Worm (Caenorhabditis elegans): Measurements from ENCODE around the gene B0228.6.

The B0228.6 gene

ce11 chrII:7755116-7755571 is at the start of gene B0228.6, which contains the start of gene B0228.1:
TSS of gene B0228.6 (minus strand) at chrII:7755166.
TSS of gene B0228.1 (plus strand) at chrII:7755343.
- TF ChIP-seq ref-1 (GFP tag; conservative IDR thresholded peaks at IDR 0.05) = no peak
- no peak for TF ChIP-seq ztf-23 (GFP tag; IDR thresholded peaks at IDR 0.05)
- no peak for TF ChIP-seq ztf-29 (GFP tag; IDR thresholded peaks at IDR 0.05)
- TF ChIP-seq tab-1 (GFP tag; IDR thresholded peaks at IDR 0.05) = no peak
- peak; percentile 78 for TF ChIP-seq T22C8.4 (GFP tag; IDR thresholded peaks at IDR 0.05)

ce11 chrII:7803174-7803573 is 48.2 kb upstream of the B0228.6 start:
- no peak for TF ChIP-seq tab-1 (GFP tag; IDR thresholded peaks at IDR 0.05)
- no peak for TF ChIP-seq klf-2 (GFP tag; conservative IDR thresholded peaks at IDR 0.05)
- no peak for TF ChIP-seq cog-1 (tag; optimal IDR thresholded peaks at IDR 0.05)
- TF ChIP-seq flt-1 (GFP tag; IDR thresholded peaks at IDR 0.05) = no peak
- TF ChIP-seq ref-1 (GFP tag; conservative IDR thresholded peaks at IDR 0.05) = no peak
- no peak for TF ChIP-seq ztf-29 (GFP tag; IDR thresholded peaks at IDR 0.05)
- no peak for TF ChIP-seq ztf-23 (GFP tag; IDR thresholded peaks at IDR 0.05)
- TF ChIP-seq med-1 (GFP tag; optimal IDR thresholded peaks at IDR 0.05; ENCODE audit: insufficient read depth) = no peak
- no peak for TF ChIP-seq T22C8.4 (GFP tag; IDR thresholded peaks at IDR 0.05)

ce11 chrII:7801899-7802298 is 46.9 kb upstream of the B0228.6 start:
- no peak for TF ChIP-seq ref-1 (GFP tag; conservative IDR thresholded peaks at IDR 0.05)
- TF ChIP-seq flt-1 (GFP tag; IDR thresholded peaks at IDR 0.05) = no peak
- TF ChIP-seq T22C8.4 (GFP tag; IDR thresholded peaks at IDR 0.05) = no peak
- no peak for TF ChIP-seq ztf-29 (GFP tag; IDR thresholded peaks at IDR 0.05)
- no peak for TF ChIP-seq med-1 (GFP tag; optimal IDR thresholded peaks at IDR 0.05; ENCODE audit: insufficient read depth)
- no peak for TF ChIP-seq klf-2 (GFP tag; conservative IDR thresholded peaks at IDR 0.05)
- TF ChIP-seq tab-1 (GFP tag; IDR thresholded peaks at IDR 0.05) = no peak
- TF ChIP-seq ztf-23 (GFP tag; IDR thresholded peaks at IDR 0.05) = no peak
- TF ChIP-seq cog-1 (tag; optimal IDR thresholded peaks at IDR 0.05) = no peak

- TF ChIP-seq ztf-29 (GFP tag; IDR thresholded peaks at IDR 0.05) (no peak), ztf-23 (GFP tag; IDR thresholded peaks at IDR 0.05) (no peak), med-1 (GFP tag; optimal IDR thresholded peaks at IDR 0.05; ENCODE audit: insufficient read depth) (no peak), cog-1 (tag; optimal IDR thresholded peaks at IDR 0.05) (no peak), T22C8.4 (GFP tag; IDR thresholded peaks at IDR 0.05) (no peak), tab-1 (GFP tag; IDR thresholded peaks at IDR 0.05) (no peak), klf-2 (GFP tag; conservative IDR thresholded peaks at IDR 0.05) (no peak), flt-1 (GFP tag; IDR thresholded peaks at IDR 0.05) (no peak), ref-1 (GFP tag; conservative IDR thresholded peaks at IDR 0.05) (no peak)
Observed at ce11 chrII:7801255-7801654, 46.3 kb upstream of the B0228.6 start.

- TF ChIP-seq T22C8.4 (GFP tag; IDR thresholded peaks at IDR 0.05) = no peak
- no peak for TF ChIP-seq ztf-29 (GFP tag; IDR thresholded peaks at IDR 0.05)
- no peak for TF ChIP-seq cog-1 (tag; optimal IDR thresholded peaks at IDR 0.05)
- no peak for TF ChIP-seq flt-1 (GFP tag; IDR thresholded peaks at IDR 0.05)
- TF ChIP-seq tab-1 (GFP tag; IDR thresholded peaks at IDR 0.05) = no peak
- no peak for TF ChIP-seq klf-2 (GFP tag; conservative IDR thresholded peaks at IDR 0.05)
- no peak for TF ChIP-seq med-1 (GFP tag; optimal IDR thresholded peaks at IDR 0.05; ENCODE audit: insufficient read depth)
- no peak for TF ChIP-seq ztf-23 (GFP tag; IDR thresholded peaks at IDR 0.05)
- no peak for TF ChIP-seq ref-1 (GFP tag; conservative IDR thresholded peaks at IDR 0.05)
Observed at ce11 chrII:7795299-7795698, 40.3 kb upstream of the B0228.6 start.

- TF ChIP-seq klf-2 (GFP tag; conservative IDR thresholded peaks at IDR 0.05) = no peak
- TF ChIP-seq med-1 (GFP tag; optimal IDR thresholded peaks at IDR 0.05; ENCODE audit: insufficient read depth) = no peak
- TF ChIP-seq T22C8.4 (GFP tag; IDR thresholded peaks at IDR 0.05) = no peak
- no peak for TF ChIP-seq flt-1 (GFP tag; IDR thresholded peaks at IDR 0.05)
- TF ChIP-seq ztf-29 (GFP tag; IDR thresholded peaks at IDR 0.05) = no peak
- TF ChIP-seq ref-1 (GFP tag; conservative IDR thresholded peaks at IDR 0.05) = no peak
- TF ChIP-seq tab-1 (GFP tag; IDR thresholded peaks at IDR 0.05) = no peak
- no peak for TF ChIP-seq cog-1 (tag; optimal IDR thresholded peaks at IDR 0.05)
- no peak for TF ChIP-seq ztf-23 (GFP tag; IDR thresholded peaks at IDR 0.05)
Observed at ce11 chrII:7794222-7794621, 39.3 kb upstream of the B0228.6 start, which contains the start of gene glr-4. TSS of gene glr-4 (minus strand) at chrII:7794322.

ce11 chrII:7792514-7792913 is 37.5 kb upstream of the B0228.6 start:
- TF ChIP-seq ztf-23 (GFP tag; IDR thresholded peaks at IDR 0.05) = no peak
- TF ChIP-seq flt-1 (GFP tag; IDR thresholded peaks at IDR 0.05) = no peak
- TF ChIP-seq tab-1 (GFP tag; IDR thresholded peaks at IDR 0.05) = no peak
- TF ChIP-seq ztf-29 (GFP tag; IDR thresholded peaks at IDR 0.05) = no peak
- TF ChIP-seq ref-1 (GFP tag; conservative IDR thresholded peaks at IDR 0.05) = no peak
- TF ChIP-seq med-1 (GFP tag; optimal IDR thresholded peaks at IDR 0.05; ENCODE audit: insufficient read depth) = no peak
- no peak for TF ChIP-seq cog-1 (tag; optimal IDR thresholded peaks at IDR 0.05)
- no peak for TF ChIP-seq klf-2 (GFP tag; conservative IDR thresholded peaks at IDR 0.05)
- no peak for TF ChIP-seq T22C8.4 (GFP tag; IDR thresholded peaks at IDR 0.05)

- TF ChIP-seq cog-1 (tag; optimal IDR thresholded peaks at IDR 0.05) (no peak), klf-2 (GFP tag; conservative IDR thresholded peaks at IDR 0.05) (no peak), T22C8.4 (GFP tag; IDR thresholded peaks at IDR 0.05) (no peak), tab-1 (GFP tag; IDR thresholded peaks at IDR 0.05) (no peak), ztf-29 (GFP tag; IDR thresholded peaks at IDR 0.05) (no peak), ref-1 (GFP tag; conservative IDR thresholded peaks at IDR 0.05) (no peak), flt-1 (GFP tag; IDR thresholded peaks at IDR 0.05) (no peak), med-1 (GFP tag; optimal IDR thresholded peaks at IDR 0.05; ENCODE audit: insufficient read depth) (no peak), ztf-23 (GFP tag; IDR thresholded peaks at IDR 0.05) (no peak)
Observed at ce11 chrII:7791408-7792050, 36.6 kb upstream of the B0228.6 start.

- TF ChIP-seq ztf-29 (GFP tag; IDR thresholded peaks at IDR 0.05) = no peak
- no peak for TF ChIP-seq med-1 (GFP tag; optimal IDR thresholded peaks at IDR 0.05; ENCODE audit: insufficient read depth)
- no peak for TF ChIP-seq ztf-23 (GFP tag; IDR thresholded peaks at IDR 0.05)
- TF ChIP-seq ref-1 (GFP tag; conservative IDR thresholded peaks at IDR 0.05) = no peak
- TF ChIP-seq T22C8.4 (GFP tag; IDR thresholded peaks at IDR 0.05) = no peak
- no peak for TF ChIP-seq flt-1 (GFP tag; IDR thresholded peaks at IDR 0.05)
- no peak for TF ChIP-seq tab-1 (GFP tag; IDR thresholded peaks at IDR 0.05)
- TF ChIP-seq klf-2 (GFP tag; conservative IDR thresholded peaks at IDR 0.05) = no peak
- no peak for TF ChIP-seq cog-1 (tag; optimal IDR thresholded peaks at IDR 0.05)
Observed at ce11 chrII:7790324-7790898, 35.4 kb upstream of the B0228.6 start, which contains the start of gene srlf-1. TSS of gene srlf-1 (plus strand) at chrII:7790591.
